Fruit fly (Drosophila melanogaster) whole organism, embryonic: ENCODE results near the gene mRpL33.

Experiments used
- CG10147 ChIP-seq: fragments of 200-800 bp; sonication (Bioruptor generic); optimal IDR thresholded peaks from 2 replicates; lab custom pipeline; 2019; ENCODE audit warnings: missing biosample characterization, mild to moderate bottlenecking, missing genetic modification characterization, moderate library complexity
- CG11696 ChIP-seq: fragments of 200-800 bp; sonication (Bioruptor generic); IDR thresholded peaks from 2 replicates; pipeline ENCODE4 v1.3.6; 2022; ENCODE audit warnings: missing biosample characterization, missing genetic modification characterization
- CG12769 ChIP-seq: fragments of 200-800 bp; sonication (Bioruptor generic); optimal IDR thresholded peaks from 2 replicates; lab custom pipeline; 2019; ENCODE audit warnings: missing biosample characterization, mild to moderate bottlenecking, missing genetic modification characterization, moderate library complexity
- CG13775 ChIP-seq: fragments of 200-800 bp; sonication (Bioruptor generic); optimal IDR thresholded peaks from 3 replicates; lab custom pipeline; 2017; ENCODE audit warnings: missing biosample characterization, mild to moderate bottlenecking, missing genetic modification characterization
- CG15601 ChIP-seq: fragments of 200-800 bp; sonication (Bioruptor generic); optimal IDR thresholded peaks from 3 replicates; lab custom pipeline; 2019; ENCODE audit warnings: missing biosample characterization, mild to moderate bottlenecking, missing genetic modification characterization, moderate library complexity
- CG17186 ChIP-seq: fragments of 200-800 bp; sonication (Bioruptor generic); optimal IDR thresholded peaks from 3 replicates; lab custom pipeline; 2017; ENCODE audit warnings: missing biosample characterization, missing genetic modification reagents, missing genetic modification characterization
- CG17829 ChIP-seq: fragments of 200-800 bp; optimal IDR thresholded peaks from 2 replicates; lab custom pipeline; 2019; ENCODE audit warnings: missing biosample characterization, mild to moderate bottlenecking, missing genetic modification characterization, moderate library complexity
- CG1792 ChIP-seq: fragments of 200-800 bp; sonication (Bioruptor generic); optimal IDR thresholded peaks from 2 replicates; lab custom pipeline; 2016; ENCODE audit warnings: missing biosample characterization, missing genetic modification characterization
- CG1832 ChIP-seq: fragments of 200-800 bp; sonication (Bioruptor generic); optimal IDR thresholded peaks from 2 replicates; lab custom pipeline; 2017; ENCODE audit warnings: missing biosample characterization, mild to moderate bottlenecking, missing genetic modification characterization, inconsistent platforms
- CG18599 ChIP-seq: fragments of 200-800 bp; sonication (Bioruptor generic); optimal IDR thresholded peaks from 3 replicates; lab custom pipeline; 2017; ENCODE audit warnings: missing biosample characterization, missing genetic modification characterization, mild to moderate bottlenecking, moderate library complexity, missing genetic modification reagents
- CG2875 ChIP-seq: fragments of 200-800 bp; sonication (Bioruptor generic); optimal IDR thresholded peaks from 2 replicates; lab custom pipeline; 2017; ENCODE audit warnings: missing biosample characterization, mild to moderate bottlenecking, missing genetic modification characterization, missing genetic modification reagents
- CG3163 ChIP-seq: fragments of 200-800 bp; sonication (Bioruptor generic); optimal IDR thresholded peaks from 3 replicates; lab custom pipeline; 2016; ENCODE audit warnings: missing biosample characterization, missing genetic modification characterization
- CG33213 ChIP-seq: fragments of 200-800 bp; sonication (Bioruptor generic); optimal IDR thresholded peaks from 3 replicates; lab custom pipeline; 2016; ENCODE audit warnings: missing biosample characterization, missing genetic modification characterization
- CG34422 ChIP-seq: fragments of 200-800 bp; sonication (Bioruptor generic); IDR thresholded peaks from 3 replicates; pipeline ENCODE4 v1.3.6; 2022; ENCODE audit warnings: missing biosample characterization, missing genetic modification characterization
- CG5180 ChIP-seq: fragments of 200-800 bp; sonication (Bioruptor generic); optimal IDR thresholded peaks from 3 replicates; lab custom pipeline; 2017; ENCODE audit warnings: missing biosample characterization, missing genetic modification characterization, mild to moderate bottlenecking, moderate library complexity, missing genetic modification reagents
- CG6654 ChIP-seq: fragments of 200-800 bp; sonication (Bioruptor generic); optimal IDR thresholded peaks from 2 replicates; lab custom pipeline; 2017; ENCODE audit warnings: missing biosample characterization, mild to moderate bottlenecking, missing genetic modification characterization
- CG6765 ChIP-seq: fragments of 200-800 bp; sonication (Bioruptor generic); optimal IDR thresholded peaks from 3 replicates; lab custom pipeline; 2017; ENCODE audit warnings: missing biosample characterization, mild to moderate bottlenecking, missing genetic modification characterization
- CG7745 ChIP-seq: fragments of 200-800 bp; sonication (Bioruptor generic); optimal IDR thresholded peaks from 2 replicates; lab custom pipeline; 2018; ENCODE audit warnings: missing biosample characterization, mild to moderate bottlenecking, missing genetic modification characterization, moderate library complexity
- Camta ChIP-seq: fragments of 200-800 bp; sonication (Bioruptor generic); optimal IDR thresholded peaks from 2 replicates; lab custom pipeline; 2016; ENCODE audit warnings: missing biosample characterization, missing genetic modification characterization
- HLH3B ChIP-seq: fragments of 200-800 bp; sonication (Bioruptor generic); IDR thresholded peaks from 2 replicates; pipeline ENCODE4 v1.3.6; 2022; ENCODE audit warnings: missing biosample characterization, missing genetic modification characterization
- Hsf ChIP-seq: fragments of 200-800 bp; sonication (Bioruptor generic); optimal IDR thresholded peaks from 3 replicates; lab custom pipeline; 2016; ENCODE audit warnings: missing biosample characterization, missing genetic modification characterization
- Mad ChIP-seq: fragments of 200-800 bp; sonication (Bioruptor generic); optimal IDR thresholded peaks from 2 replicates; lab custom pipeline; 2016; ENCODE audit warnings: missing biosample characterization, missing genetic modification characterization
- Med ChIP-seq: fragments of 200-800 bp; sonication (Bioruptor generic); peaks from one replicate; lab custom pipeline; 2016; ENCODE audit warnings: missing biosample characterization, missing genetic modification characterization, mild to moderate bottlenecking, inconsistent platforms, moderate library complexity
- Meics ChIP-seq: fragments of 200-800 bp; sonication (Bioruptor generic); optimal IDR thresholded peaks from 2 replicates; lab custom pipeline; 2017; ENCODE audit warnings: missing biosample characterization, mild to moderate bottlenecking, missing genetic modification characterization
- Vsx1 ChIP-seq: fragments of 200-800 bp; sonication (Bioruptor generic); optimal IDR thresholded peaks from 2 replicates; lab custom pipeline; 2017; ENCODE audit warnings: missing biosample characterization, mild to moderate bottlenecking, missing genetic modification characterization, missing genetic modification reagents
- Xrp1 ChIP-seq: fragments of 200-800 bp; sonication (Bioruptor generic); IDR thresholded peaks from 2 replicates; pipeline ENCODE4 v1.3.6; 2022; ENCODE audit warnings: missing biosample characterization, missing genetic modification characterization
- amos ChIP-seq: fragments of 200-800 bp; sonication (Bioruptor generic); IDR thresholded peaks from 2 replicates; pipeline ENCODE4 v1.3.6; 2022; ENCODE audit warnings: missing biosample characterization, missing genetic modification characterization; ENCODE audit not compliant: partially characterized antibody
- aop ChIP-seq: fragments of 200-800 bp; sonication (Bioruptor generic); IDR thresholded peaks from 2 replicates; pipeline ENCODE4 v1.3.6; 2022; ENCODE audit warnings: missing biosample characterization, missing genetic modification characterization
- ap ChIP-seq: fragments of 200-800 bp; sonication (Bioruptor generic); IDR thresholded peaks from 2 replicates; pipeline ENCODE4 v1.3.6; 2022; ENCODE audit warnings: missing biosample characterization, missing genetic modification characterization
- az2 ChIP-seq: fragments of 200-800 bp; sonication (Bioruptor generic); optimal IDR thresholded peaks from 3 replicates; lab custom pipeline; 2016; ENCODE audit warnings: missing biosample characterization, missing genetic modification characterization
- crp ChIP-seq, 2 experiments: fragments of 200-800 bp; sonication (Bioruptor generic); optimal IDR thresholded peaks; 2 replicates in 1 of 2; 3 replicates in 1 of 2; lab custom pipeline; 2017; ENCODE audit warnings: missing biosample characterization in 2 of 2, missing genetic modification characterization in 2 of 2, mild to moderate bottlenecking in 1 of 2, moderate library complexity in 1 of 2
- da ChIP-seq: fragments of 200-800 bp; sonication (Bioruptor generic); optimal IDR thresholded peaks from 2 replicates; lab custom pipeline; 2016; ENCODE audit warnings: missing biosample characterization, missing genetic modification characterization
- dimm ChIP-seq: fragments of 200-800 bp; sonication (Bioruptor generic); IDR thresholded peaks from 2 replicates; pipeline ENCODE4 v1.3.6; 2022; ENCODE audit warnings: missing biosample characterization, missing genetic modification characterization
- dmrt99B ChIP-seq: fragments of 200-800 bp; sonication (Bioruptor generic); optimal IDR thresholded peaks from 2 replicates; lab custom pipeline; 2018; ENCODE audit warnings: missing biosample characterization, mild to moderate bottlenecking, missing genetic modification characterization, moderate library complexity
- esg ChIP-seq: fragments of 200-800 bp; sonication (Bioruptor generic); conservative IDR thresholded peaks from 2 replicates; pipeline ENCODE4 v1.3.6; 2022; ENCODE audit warnings: missing biosample characterization, missing genetic modification characterization
- ewg ChIP-seq: fragments of 200-800 bp; sonication (Bioruptor generic); optimal IDR thresholded peaks from 3 replicates; lab custom pipeline; 2017; ENCODE audit warnings: mild to moderate bottlenecking, missing biosample characterization, missing genetic modification reagents, missing genetic modification characterization
- insv ChIP-seq, 2 experiments: fragments of 200-800 bp; sonication (Bioruptor generic); optimal IDR thresholded peaks; 3 replicates each; lab custom pipeline; 2016 to 2018; ENCODE audit warnings: missing biosample characterization in 2 of 2, missing genetic modification characterization in 2 of 2
- inv ChIP-seq: fragments of 200-800 bp; sonication (Bioruptor generic); IDR thresholded peaks from 2 replicates; pipeline ENCODE4 v1.3.6; 2022; ENCODE audit warnings: missing biosample characterization, missing genetic modification characterization; ENCODE audit not compliant: partially characterized antibody
- jigr1 ChIP-seq: fragments of 200-800 bp; sonication (Bioruptor generic); IDR thresholded peaks from 3 replicates; pipeline ENCODE4 v1.3.6; 2022; ENCODE audit warnings: missing biosample characterization, missing genetic modification characterization
- nerfin-1 ChIP-seq: fragments of 200-800 bp; sonication (Bioruptor generic); optimal IDR thresholded peaks from 3 replicates; lab custom pipeline; 2019; ENCODE audit warnings: missing biosample characterization, mild to moderate bottlenecking, missing genetic modification characterization, moderate library complexity
- nom ChIP-seq: fragments of 200-800 bp; sonication (Bioruptor generic); optimal IDR thresholded peaks from 2 replicates; lab custom pipeline; 2017; ENCODE audit warnings: missing biosample characterization, missing genetic modification characterization, mild to moderate bottlenecking, moderate library complexity, missing genetic modification reagents
- peb ChIP-seq: fragments of 200-800 bp; sonication (Bioruptor generic); IDR thresholded peaks from 2 replicates; pipeline ENCODE4 v1.3.6; 2022; ENCODE audit warnings: missing biosample characterization, missing genetic modification characterization
- stc ChIP-seq: fragments of 200-800 bp; sonication (Bioruptor generic); IDR thresholded peaks from 2 replicates; pipeline ENCODE4 v1.3.6; 2022; ENCODE audit warnings: missing biosample characterization, missing genetic modification characterization

Gene mRpL33

DNA sequence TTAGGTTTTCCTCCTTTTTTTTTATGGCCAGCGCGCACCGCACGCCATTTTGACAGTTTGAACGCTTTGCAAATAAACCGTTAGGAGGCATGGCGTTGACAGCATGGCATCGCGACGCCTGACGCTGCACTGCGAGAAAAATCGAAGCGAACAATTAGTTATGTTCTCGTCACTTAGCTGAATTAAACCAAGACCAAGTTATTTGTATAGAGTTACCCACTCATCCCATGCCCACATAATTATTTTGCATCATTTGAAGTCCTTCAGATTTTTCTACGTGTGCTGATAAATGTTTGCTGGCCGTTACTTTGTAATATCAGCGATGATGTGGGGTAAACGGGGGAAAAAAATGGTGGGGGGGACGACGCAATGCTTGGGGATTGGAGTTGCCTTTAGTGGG is 7.8 kb upstream of the mRpL33 start (continued):
- TF ChIP-seq Xrp1 (GFP tag; lab: Robert Waterston, UW), result 0 out of 2 replicates have a peak, but pooled peaks have one; percentile 20
- TF ChIP-seq CG12769 (tag; lab: Kevin White, UChicago), result peak; percentile 33
- no peak for TF ChIP-seq crp (GFP tag; optimal IDR thresholded peaks at IDR 0.05; lab: Kevin White, UChicago)
- peak; percentile 39 for TF ChIP-seq CG18599 (GFP tag; lab: Kevin White, UChicago)
- 0 out of 3 replicates have a peak, but pooled peaks have one; percentile 31 for TF ChIP-seq CG34422
- peak; percentile 8 for TF ChIP-seq Meics (GFP tag; lab: Kevin White, UChicago)
- TF ChIP-seq CG10147 (GFP tag; lab: Kevin White, UChicago), result no peak
- TF ChIP-seq CG1832, result no peak
- peak; percentile 56 for TF ChIP-seq Med
- TF ChIP-seq, all 482 proteins: peak for 30

DNA sequence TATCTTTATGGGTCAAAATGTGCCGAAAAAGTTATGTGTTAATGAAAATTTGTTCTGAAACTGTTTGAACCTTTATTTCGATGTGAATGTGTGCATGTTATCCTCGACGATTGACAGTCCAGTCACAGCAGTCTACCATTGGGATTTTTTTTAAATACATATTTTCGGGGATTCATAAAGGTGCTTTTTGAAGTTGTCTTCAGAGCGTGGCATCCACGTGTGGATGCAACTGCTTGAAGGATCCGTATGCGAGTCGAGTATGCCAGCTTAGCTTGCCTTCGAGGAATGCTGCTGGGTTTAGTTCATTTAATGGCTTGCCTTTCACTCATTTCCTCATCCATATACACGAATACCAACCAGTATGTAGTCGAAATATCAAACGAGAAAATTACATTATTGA is 7.3 kb upstream of the mRpL33 start, which contains the start of gene CG12693:
Gene CG12693 (minus strand): TSS at position 101 of the 400 bp plus-strand sequence.
- TF ChIP-seq amos (GFP tag; lab: Robert Waterston, UW) (no peak), az2 (GFP tag; lab: Kevin White, UChicago) (no peak), CG17186 (GFP tag; lab: Kevin White, UChicago) (no peak), esg (GFP tag; lab: Robert Waterston, UW) (no peak), HLH3B (no peak), stc (GFP tag; lab: Robert Waterston, UW) (no peak), CG3163 (GFP tag; lab: Kevin White, UChicago) (no peak), ap (GFP tag; lab: Robert Waterston, UW) (no peak), Mad (GFP tag; lab: Kevin White, UChicago) (no peak), dmrt99B (tag; lab: Kevin White, UChicago) (no peak), Hsf (GFP tag; lab: Kevin White, UChicago) (no peak), aop (GFP tag; lab: Robert Waterston, UW) (no peak), peb (GFP tag; lab: Robert Waterston, UW) (no peak), dimm (GFP tag; lab: Robert Waterston, UW) (no peak), nerfin-1 (tag; lab: Kevin White, UChicago) (no peak), da (GFP tag; lab: Kevin White, UChicago) (no peak), CG7745 (no peak)
- TF ChIP-seq, all 482 proteins: peak for 0

DNA sequence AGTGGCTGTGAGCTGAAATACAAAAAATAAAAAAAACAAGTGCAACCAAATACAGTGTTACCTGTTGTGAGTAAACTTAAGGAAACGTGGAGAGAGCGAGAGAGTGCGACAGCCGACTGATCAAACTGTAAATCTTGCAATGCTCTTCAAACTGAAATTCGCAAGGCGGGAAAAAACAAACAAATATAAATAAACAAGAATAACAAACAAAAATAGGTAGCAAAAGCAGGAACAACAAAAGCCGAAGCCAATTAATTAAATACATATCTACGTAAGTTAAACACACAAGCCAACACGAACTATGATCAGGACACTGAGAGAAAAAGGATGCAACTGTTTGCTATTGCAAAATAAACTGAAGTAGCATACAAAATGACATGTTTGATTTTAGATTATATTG is 3.3 kb upstream of the mRpL33 start:
- TF ChIP-seq nom (peak; percentile 3), Camta (GFP tag; lab: Kevin White, UChicago) (no peak), CG17829 (no peak), ewg (GFP tag; lab: Kevin White, UChicago) (no peak), inv (no peak), CG11696 (GFP tag; lab: Robert Waterston, UW) (no peak), insv (GFP tag; optimal IDR thresholded peaks at IDR 0.05; lab: Kevin White, UChicago) (no peak), CG2875 (GFP tag; lab: Kevin White, UChicago) (no peak), CG6654 (GFP tag; lab: Kevin White, UChicago) (peak; percentile 71), CG6765 (GFP tag; lab: Kevin White, UChicago) (no peak), jigr1 (GFP tag; lab: Robert Waterston, UW) (no peak), CG15601 (tag; lab: Kevin White, UChicago) (no peak), CG33213 (GFP tag; lab: Kevin White, UChicago) (no peak), CG13775 (GFP tag; lab: Kevin White, UChicago) (no peak), CG1792 (GFP tag; lab: Kevin White, UChicago) (no peak), CG5180 (no peak), Vsx1 (GFP tag; lab: Kevin White, UChicago) (no peak)
